Fruit fly (Drosophila melanogaster) whole organism, embryonic: ENCODE measurements around the gene CG7272.

ENCODE experiments used
- ATbp ChIP-seq: fragments of 200-800 bp; sonication (Bioruptor generic); optimal IDR thresholded peaks from 2 replicates; lab custom pipeline; 2017; ENCODE audit warnings: missing biosample characterization, mild to moderate bottlenecking, missing genetic modification characterization, missing genetic modification reagents
- Atf3 ChIP-seq: fragments of 200-800 bp; sonication (Bioruptor generic); optimal IDR thresholded peaks from 3 replicates; lab custom pipeline; 2016; ENCODE audit warnings: missing biosample characterization, missing genetic modification characterization
- BEAF-32 ChIP-seq: fragments of 200-800 bp; sonication (Bioruptor generic); optimal IDR thresholded peaks from 3 replicates; lab custom pipeline; 2017; ENCODE audit warnings: missing biosample characterization, missing genetic modification characterization, mild to moderate bottlenecking, moderate library complexity, missing genetic modification reagents
- Bdp1 ChIP-seq: fragments of 200-800 bp; sonication (Bioruptor generic); optimal IDR thresholded peaks from 3 replicates; lab custom pipeline; 2016; ENCODE audit warnings: missing biosample characterization, missing genetic modification characterization
- CG10543 ChIP-seq: fragments of 200-800 bp; sonication (Bioruptor generic); optimal IDR thresholded peaks from 3 replicates; lab custom pipeline; 2017; ENCODE audit warnings: missing biosample characterization, mild to moderate bottlenecking, missing genetic modification characterization, moderate library complexity
- CG12769 ChIP-seq: fragments of 200-800 bp; sonication (Bioruptor generic); optimal IDR thresholded peaks from 2 replicates; lab custom pipeline; 2019; ENCODE audit warnings: missing biosample characterization, mild to moderate bottlenecking, missing genetic modification characterization, moderate library complexity
- CG14710 ChIP-seq: fragments of 200-800 bp; sonication (Bioruptor generic); optimal IDR thresholded peaks from 3 replicates; lab custom pipeline; 2019; ENCODE audit warnings: missing biosample characterization, mild to moderate bottlenecking, missing genetic modification characterization, moderate library complexity
- CG15514 ChIP-seq: fragments of 200-800 bp; sonication (Bioruptor generic); optimal IDR thresholded peaks from 3 replicates; lab custom pipeline; 2017; ENCODE audit warnings: missing biosample characterization, missing genetic modification characterization, mild to moderate bottlenecking, moderate library complexity, missing genetic modification reagents
- CG2678 ChIP-seq: fragments of 200-800 bp; sonication (Bioruptor generic); optimal IDR thresholded peaks from 3 replicates; lab custom pipeline; 2019; ENCODE audit warnings: missing biosample characterization, mild to moderate bottlenecking, missing genetic modification characterization, moderate library complexity
- CG2712 ChIP-seq: fragments of 200-800 bp; optimal IDR thresholded peaks from 3 replicates; lab custom pipeline; 2019; ENCODE audit warnings: missing biosample characterization, mild to moderate bottlenecking, missing genetic modification characterization, moderate library complexity
- CG34224 ChIP-seq: fragments of 200-800 bp; sonication (Bioruptor generic); IDR thresholded peaks from 3 replicates; pipeline ENCODE4 v1.3.6; 2022; ENCODE audit warnings: missing biosample characterization, missing genetic modification characterization; ENCODE audit not compliant: partially characterized antibody
- CG34376 ChIP-seq: fragments of 200-800 bp; sonication (Bioruptor generic); optimal IDR thresholded peaks from 2 replicates; lab custom pipeline; 2018; ENCODE audit warnings: missing biosample characterization, mild to moderate bottlenecking, missing genetic modification characterization
- CG3847 ChIP-seq: fragments of 200-800 bp; sonication (Bioruptor generic); IDR thresholded peaks from 2 replicates; pipeline ENCODE4 v1.3.6; 2022; ENCODE audit warnings: missing biosample characterization, missing genetic modification characterization
- CG6813 ChIP-seq: fragments of 200-800 bp; sonication (Bioruptor generic); optimal IDR thresholded peaks from 2 replicates; lab custom pipeline; 2017; ENCODE audit warnings: missing biosample characterization, missing genetic modification characterization, mild to moderate bottlenecking, moderate library complexity, missing genetic modification reagents
- CG7963 ChIP-seq: fragments of 200-800 bp; sonication (Bioruptor generic); IDR thresholded peaks from 3 replicates; pipeline ENCODE4 v1.3.6; 2022; ENCODE audit warnings: missing biosample characterization, missing genetic modification characterization; ENCODE audit not compliant: partially characterized antibody
- CoRest ChIP-seq: fragments of 200-800 bp; sonication (Bioruptor generic); optimal IDR thresholded peaks from 3 replicates; lab custom pipeline; 2018; ENCODE audit warnings: missing biosample characterization, mild to moderate bottlenecking, missing genetic modification characterization, moderate library complexity
- D19B ChIP-seq: fragments of 200-800 bp; sonication (Bioruptor generic); optimal IDR thresholded peaks from 2 replicates; lab custom pipeline; 2017; ENCODE audit warnings: missing biosample characterization, mild to moderate bottlenecking, missing genetic modification characterization
- Dll ChIP-seq: fragments of 200-800 bp; sonication (Bioruptor generic); IDR thresholded peaks from 4 replicates; pipeline ENCODE4 v1.3.6; 2022; ENCODE audit warnings: missing biosample characterization, missing genetic modification characterization; ENCODE audit not compliant: partially characterized antibody
- Dp ChIP-seq: fragments of 200-800 bp; sonication (Bioruptor generic); optimal IDR thresholded peaks from 2 replicates; lab custom pipeline; 2018; ENCODE audit warnings: missing biosample characterization, mild to moderate bottlenecking, missing genetic modification characterization, moderate library complexity
- E2f2 ChIP-seq: fragments of 200-800 bp; sonication (Bioruptor generic); IDR thresholded peaks from 2 replicates; pipeline ENCODE4 v1.3.6; 2022; ENCODE audit warnings: missing biosample characterization, missing genetic modification characterization
- ERR ChIP-seq: fragments of 200-800 bp; sonication (Bioruptor generic); optimal IDR thresholded peaks from 2 replicates; lab custom pipeline; 2016; ENCODE audit warnings: missing biosample characterization, missing genetic modification characterization
- Elba2 ChIP-seq: fragments of 200-800 bp; sonication (Bioruptor generic); optimal IDR thresholded peaks from 3 replicates; lab custom pipeline; 2016; ENCODE audit warnings: missing biosample characterization, missing genetic modification characterization
- Hey ChIP-seq: fragments of 200-800 bp; sonication (Bioruptor generic); optimal IDR thresholded peaks from 3 replicates; lab custom pipeline; 2018; ENCODE audit warnings: missing biosample characterization, mild to moderate bottlenecking, missing genetic modification characterization
- Hmr ChIP-seq: fragments of 200-800 bp; sonication (Bioruptor generic); optimal IDR thresholded peaks from 3 replicates; lab custom pipeline; 2017; ENCODE audit warnings: mild to moderate bottlenecking, missing biosample characterization, missing genetic modification reagents, missing genetic modification characterization
- Lhr ChIP-seq: fragments of 200-800 bp; sonication (Bioruptor generic); optimal IDR thresholded peaks from 3 replicates; lab custom pipeline; 2017; ENCODE audit warnings: mild to moderate bottlenecking, missing biosample characterization, missing genetic modification reagents, missing genetic modification characterization
- MESR4 ChIP-seq: fragments of 200-800 bp; sonication (Bioruptor generic); optimal IDR thresholded peaks from 2 replicates; lab custom pipeline; 2018; ENCODE audit warnings: missing biosample characterization, mild to moderate bottlenecking, missing genetic modification characterization, moderate library complexity
- Myb ChIP-seq: fragments of 200-800 bp; sonication (Bioruptor generic); optimal IDR thresholded peaks from 2 replicates; lab custom pipeline; 2016; ENCODE audit warnings: missing biosample characterization, missing genetic modification characterization
- Rfx ChIP-seq: fragments of 200-800 bp; sonication (Bioruptor generic); IDR thresholded peaks from 2 replicates; pipeline ENCODE4 v1.3.6; 2022; ENCODE audit warnings: missing biosample characterization, missing genetic modification characterization
- Rx ChIP-seq: fragments of 200-800 bp; sonication (Bioruptor generic); IDR thresholded peaks from 2 replicates; pipeline ENCODE4 v1.3.6; 2022; ENCODE audit warnings: missing biosample characterization, missing genetic modification characterization
- Six4 ChIP-seq: fragments of 200-800 bp; sonication (Bioruptor generic); optimal IDR thresholded peaks from 2 replicates; lab custom pipeline; 2016; ENCODE audit warnings: missing biosample characterization, missing genetic modification characterization
- Trl ChIP-seq, 3 experiments: fragments of >200 bp in 2 of 3; fragments of 200-800 bp in 1 of 3; sonication (Bioruptor generic) in 1 of 3; optimal IDR thresholded peaks; 2 replicates in 1 of 3; 3 replicates in 2 of 3; lab custom pipeline; 2016 to 2017; ENCODE audit warnings: missing biosample characterization in 1 of 3, missing genetic modification characterization in 1 of 3
- ato ChIP-seq: fragments of 200-800 bp; sonication (Bioruptor generic); IDR thresholded peaks from 2 replicates; pipeline ENCODE4 v1.3.6; 2022; ENCODE audit warnings: missing biosample characterization, missing genetic modification characterization; ENCODE audit not compliant: partially characterized antibody
- bbx ChIP-seq: fragments of 200-800 bp; sonication (Bioruptor generic); IDR thresholded peaks from 2 replicates; pipeline ENCODE4 v1.3.6; 2022; ENCODE audit warnings: missing biosample characterization, missing genetic modification characterization; ENCODE audit not compliant: partially characterized antibody
- cad ChIP-seq: fragments of >200 bp; optimal IDR thresholded peaks from 2 replicates; lab custom pipeline; 2017; ENCODE audit warnings: missing biosample characterization, missing genetic modification characterization
- chinmo ChIP-seq: fragments of 200-800 bp; sonication (Bioruptor generic); IDR thresholded peaks from 4 replicates; pipeline ENCODE4 v1.3.6; 2022; ENCODE audit warnings: missing biosample characterization, missing genetic modification characterization; ENCODE audit not compliant: partially characterized antibody
- ci ChIP-seq: fragments of 200-800 bp; sonication (Bioruptor generic); IDR thresholded peaks from 3 replicates; pipeline ENCODE4 v1.3.6; 2022; ENCODE audit warnings: missing biosample characterization, missing genetic modification characterization
- dm ChIP-seq: fragments of 200-800 bp; sonication (Bioruptor generic); optimal IDR thresholded peaks from 3 replicates; lab custom pipeline; 2016; ENCODE audit warnings: missing biosample characterization, missing genetic modification characterization
- kay ChIP-seq: fragments of 200-800 bp; sonication (Bioruptor generic); optimal IDR thresholded peaks from 2 replicates; lab custom pipeline; 2016; ENCODE audit warnings: missing biosample characterization, missing genetic modification characterization
- luna ChIP-seq: fragments of 200-800 bp; sonication (Bioruptor generic); optimal IDR thresholded peaks from 2 replicates; lab custom pipeline; 2016; ENCODE audit warnings: missing biosample characterization, missing genetic modification characterization
- pzg ChIP-seq: fragments of 200-800 bp; sonication (Bioruptor generic); optimal IDR thresholded peaks from 3 replicates; lab custom pipeline; 2018; ENCODE audit warnings: missing biosample characterization, mild to moderate bottlenecking, missing genetic modification characterization, moderate library complexity
- tio ChIP-seq: fragments of 200-800 bp; sonication (Bioruptor generic); optimal IDR thresholded peaks from 2 replicates; lab custom pipeline; 2017; ENCODE audit warnings: missing biosample characterization, missing genetic modification characterization, inconsistent platforms
- yki ChIP-seq: fragments of >200 bp; optimal IDR thresholded peaks from 3 replicates; lab custom pipeline; 2018
- zfh2 ChIP-seq: fragments of 200-800 bp; sonication (Bioruptor generic); optimal IDR thresholded peaks from 2 replicates; lab custom pipeline; 2016; ENCODE audit warnings: missing biosample characterization, missing genetic modification characterization

Gene CG7272

dm6 chr3L:15500813-15501645 is at the start of gene CG7272 (continued):
- TF ChIP-seq Six4 (GFP tag; lab: Kevin White, UChicago) (no peak), E2f2 (GFP tag; lab: Robert Waterston, UW) (peak; percentile 97), MESR4 (peak; percentile 9), ato (GFP tag; lab: Robert Waterston, UW) (peak; percentile 51; the same call in 1 of the 2 replicates), ci (GFP tag; lab: Robert Waterston, UW) (peak; percentile 30; the same call in 1 of the 3 replicates), Rfx (GFP tag; lab: Robert Waterston, UW) (peak; percentile 53), yki (no peak), ATbp (GFP tag; lab: Kevin White, UChicago) (peak; percentile 19), luna (GFP tag; lab: Kevin White, UChicago) (no peak), zfh2 (GFP tag; lab: Kevin White, UChicago) (peak; percentile 20), D19B (GFP tag; lab: Kevin White, UChicago) (peak; percentile 95), Hey (tag; lab: Kevin White, UChicago) (peak; percentile 2), Bdp1 (GFP tag; lab: Kevin White, UChicago) (no peak), CoRest (tag; lab: Kevin White, UChicago) (peak; percentile 9), Dp (GFP tag; lab: Kevin White, UChicago) (peak; percentile 92), CG14710 (tag; lab: Kevin White, UChicago) (peak; percentile 29), CG2678 (peak; percentile 24), cad (GFP tag; lab: Kevin White, UChicago) (no peak), Hmr (GFP tag; lab: Kevin White, UChicago) (peak; percentile 32), BEAF-32 (GFP tag; lab: Kevin White, UChicago) (peak; percentile 20), CG34376 (GFP tag; lab: Kevin White, UChicago) (peak; percentile 52), tio (GFP tag; lab: Kevin White, UChicago) (no peak), CG6813 (GFP tag; lab: Kevin White, UChicago) (no peak), CG10543 (peak; percentile 82), CG34224 (GFP tag; lab: Robert Waterston, UW) (peak; percentile 42; the same call in 2 of the 3 replicates), CG2712 (tag; lab: Kevin White, UChicago) (peak; percentile 7), Myb (GFP tag; lab: Kevin White, UChicago) (peak; percentile 90), ERR (GFP tag; lab: Kevin White, UChicago) (peak; percentile 31), CG12769 (peak; percentile 74), Lhr (GFP tag; lab: Kevin White, UChicago) (peak; percentile 5), dm (no peak), CG15514 (peak; percentile 78), Elba2 (GFP tag; lab: Kevin White, UChicago) (no peak), Rx (GFP tag; lab: Robert Waterston, UW) (no peak), pzg (GFP tag; lab: Kevin White, UChicago) (peak; percentile 83), bbx (peak; percentile 43; the same call in 1 of the 2 replicates), Atf3 (GFP tag; lab: Kevin White, UChicago) (no peak), Dll (GFP tag; lab: Robert Waterston, UW) (peak; percentile 23; the same call in 1 of the 4 replicates), chinmo (GFP tag; lab: Robert Waterston, UW) (peak; percentile 28; the same call in 1 of the 4 replicates), CG3847 (GFP tag; lab: Robert Waterston, UW) (peak; percentile 40; the same call in 1 of the 2 replicates), Trl (optimal IDR thresholded peaks at IDR 0.05; lab: Kevin White, UChicago) (no peak), Trl (GFP tag; optimal IDR thresholded peaks at IDR 0.05; lab: Kevin White, UChicago) (peak; percentile 30), CG7963 (GFP tag; lab: Robert Waterston, UW) (no peak), kay (GFP tag; lab: Kevin White, UChicago) (no peak)
